Fruit fly (Drosophila melanogaster): ENCODE measurements around the gene primo-2.

The primo-2 gene

dm6 chr3R:13684569-13685402 lies 26.8 kb downstream of the primo-2 start (continued):
- no peak for TF ChIP-seq TFAM (GFP tag; optimal IDR thresholded peaks at IDR 0.05)
- peak; percentile 89 for TF ChIP-seq CG17385 (GFP tag; optimal IDR thresholded peaks at IDR 0.05)
- TF ChIP-seq NC2α (GFP tag; optimal IDR thresholded peaks at IDR 0.05) = no peak
- no peak for TF ChIP-seq CG32767 (GFP tag; IDR thresholded peaks at IDR 0.05)
- peak; percentile 92 for TF ChIP-seq nerfin-1 (tag; optimal IDR thresholded peaks at IDR 0.05)
- TF ChIP-seq Fer1 (GFP tag; optimal IDR thresholded peaks at IDR 0.05) = no peak
- no peak for TF ChIP-seq HHEX (GFP tag; optimal IDR thresholded peaks at IDR 0.05)
- TF ChIP-seq kay (GFP tag; optimal IDR thresholded peaks at IDR 0.05) = no peak
- no peak for TF ChIP-seq Ssrp (tag; optimal IDR thresholded peaks at IDR 0.05)
- no peak for TF ChIP-seq amos (GFP tag; IDR thresholded peaks at IDR 0.05; ENCODE audit: partially characterized antibody)

dm6 chr3R:13683624-13684568 lies 27.7 kb downstream of the primo-2 start, which contains the start of gene flfl:
flfl (plus strand) TSS chr3R:13683921.
- no peak for TF ChIP-seq CG1024 (GFP tag; IDR thresholded peaks at IDR 0.05)
- TF ChIP-seq zen (tag; optimal IDR thresholded peaks at IDR 0.05) = no peak
- TF ChIP-seq so (GFP tag; IDR thresholded peaks at IDR 0.05) = no peak
- TF ChIP-seq CG12104 (GFP tag; optimal IDR thresholded peaks at IDR 0.05) = no peak
- TF ChIP-seq her (GFP tag; optimal IDR thresholded peaks at IDR 0.05) = peak; percentile 100
- TF ChIP-seq nerfin-1 (tag; optimal IDR thresholded peaks at IDR 0.05) = peak; percentile 50
- TF ChIP-seq tin (GFP tag; optimal IDR thresholded peaks at IDR 0.05) = peak; percentile 3
- peak; percentile 2 for TF ChIP-seq zfh2 (GFP tag; optimal IDR thresholded peaks at IDR 0.05)
- no peak for TF ChIP-seq ssp (GFP tag; IDR thresholded peaks at IDR 0.05)
- no peak for TF ChIP-seq TFAM (GFP tag; optimal IDR thresholded peaks at IDR 0.05)
- TF ChIP-seq unpg (GFP tag; optimal IDR thresholded peaks at IDR 0.05) = no peak
- TF ChIP-seq CG18619 (GFP tag; optimal IDR thresholded peaks at IDR 0.05) = peak; percentile 23
- no peak for TF ChIP-seq CG11695 (GFP tag; IDR thresholded peaks at IDR 0.05)
- TF ChIP-seq CG11696 (GFP tag; IDR thresholded peaks at IDR 0.05) = no peak
- TF ChIP-seq CG2875 (GFP tag; optimal IDR thresholded peaks at IDR 0.05) = no peak
- no peak for TF ChIP-seq unc-4 (GFP tag; IDR thresholded peaks at IDR 0.05; ENCODE audit: partially characterized antibody)
- no peak for TF ChIP-seq mirr (GFP tag; optimal IDR thresholded peaks at IDR 0.05)
- peak; percentile 37 for TF ChIP-seq CG7928 (GFP tag; optimal IDR thresholded peaks at IDR 0.05)
- no peak for TF ChIP-seq al (GFP tag; IDR thresholded peaks at IDR 0.05)
- TF ChIP-seq sqz (GFP tag; optimal IDR thresholded peaks at IDR 0.05) = no peak
- no peak for TF ChIP-seq Oli (tag; optimal IDR thresholded peaks at IDR 0.05)
- no peak for TF ChIP-seq chn (GFP tag; optimal IDR thresholded peaks at IDR 0.05)
- TF ChIP-seq MBD-R2 (GFP tag; IDR thresholded peaks at IDR 0.05) = no peak
- TF ChIP-seq CG3065 (GFP tag; optimal IDR thresholded peaks at IDR 0.05) = no peak
- no peak for TF ChIP-seq CG5245 (GFP tag; optimal IDR thresholded peaks at IDR 0.05)
- TF ChIP-seq Ets65A (GFP tag) = no peak
- TF ChIP-seq Mad (GFP tag; optimal IDR thresholded peaks at IDR 0.05) = no peak
- TF ChIP-seq Oaz (GFP tag; IDR thresholded peaks at IDR 0.05) = no peak
- no peak for TF ChIP-seq dati (GFP tag; IDR thresholded peaks at IDR 0.05)
- peak; percentile 72 for TF ChIP-seq YL-1 (GFP tag; optimal IDR thresholded peaks at IDR 0.05)
- peak; percentile 35 for TF ChIP-seq jumu (GFP tag; optimal IDR thresholded peaks at IDR 0.05)
- no peak for TF ChIP-seq sim (GFP tag; IDR thresholded peaks at IDR 0.05)
- no peak for TF ChIP-seq grau (tag; optimal IDR thresholded peaks at IDR 0.05)
- no peak for TF ChIP-seq CG4730 (GFP tag; IDR thresholded peaks at IDR 0.05)
- TF ChIP-seq CG13894 (tag; optimal IDR thresholded peaks at IDR 0.05) = peak; percentile 40
- peak; percentile 23 for TF ChIP-seq NfI (GFP tag; optimal IDR thresholded peaks at IDR 0.05)
- TF ChIP-seq ash1 (GFP tag; optimal IDR thresholded peaks at IDR 0.05) = no peak
- no peak for TF ChIP-seq fu2 (GFP tag; optimal IDR thresholded peaks at IDR 0.05)
- no peak for TF ChIP-seq abd-A (tag; optimal IDR thresholded peaks at IDR 0.05)

Data from whole organism, embryonic.